Worm (Caenorhabditis elegans): ENCODE results near the gene glr-6.

Gene glr-6

ce11 chrX:6844394-6845072, 4.0 kb upstream of the glr-6 start, which contains the start of gene C53B7.3:
TSS of gene C53B7.3 (plus strand) at chrX:6844755.
- TF ChIP-seq nhr-76 (tag; optimal IDR thresholded peaks at IDR 0.05) (no peak), pha-4 (tag; optimal IDR thresholded peaks at IDR 0.05) (peak; percentile 4)

DNA sequence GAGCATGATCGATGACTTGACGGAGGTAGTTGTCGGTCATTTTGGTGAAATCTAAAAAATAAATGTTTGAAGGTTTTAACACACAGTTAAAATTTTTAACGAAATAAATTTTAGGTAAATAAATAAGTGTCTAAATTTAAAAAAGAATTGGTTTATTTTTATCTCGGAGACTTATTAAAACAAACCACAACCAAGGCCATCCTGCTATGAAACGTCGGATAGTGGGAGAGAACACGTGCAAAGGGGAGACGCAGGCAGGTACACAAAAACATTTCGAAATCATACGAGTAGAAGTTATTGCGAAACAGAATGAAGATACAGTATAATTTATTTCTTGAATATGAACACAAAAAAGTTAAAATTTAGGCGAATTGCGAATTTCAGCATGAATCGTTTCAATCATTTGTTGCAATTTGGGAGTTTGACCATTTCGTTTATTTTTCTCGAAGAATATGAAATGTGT, 4.4 kb downstream of the glr-6 start, which contains the start of gene F41B4.3:
Gene F41B4.3, minus strand, starts transcription at position 51 of the 463 bp plus-strand sequence.
- no peak for TF ChIP-seq drap-1 (GFP tag; optimal IDR thresholded peaks at IDR 0.05)
- TF ChIP-seq unc-62 (GFP tag; optimal IDR thresholded peaks at IDR 0.05) = no peak
- no peak for TF ChIP-seq blmp-1 (tag; optimal IDR thresholded peaks at IDR 0.05)
- TF ChIP-seq ceh-43 (GFP tag; optimal IDR thresholded peaks at IDR 0.05) = no peak
- TF ChIP-seq sem-2 (GFP tag; optimal IDR thresholded peaks at IDR 0.05) = no peak
- TF ChIP-seq elt-3 (tag; optimal IDR thresholded peaks at IDR 0.05) = no peak
- TF ChIP-seq nhr-76 (tag; optimal IDR thresholded peaks at IDR 0.05) = no peak
- TF ChIP-seq ham-2 (GFP tag; optimal IDR thresholded peaks at IDR 0.05) = no peak
- TF ChIP-seq lin-13 (tag; optimal IDR thresholded peaks at IDR 0.05) = no peak
- TF ChIP-seq lin-32 (GFP tag; optimal IDR thresholded peaks at IDR 0.05) = no peak
- no peak for TF ChIP-seq ceh-39 (tag; optimal IDR thresholded peaks at IDR 0.05)
- no peak for TF ChIP-seq tbx-8 (GFP tag; optimal IDR thresholded peaks at IDR 0.05)
- no peak for TF ChIP-seq flh-1 (GFP tag; optimal IDR thresholded peaks at IDR 0.05)
- no peak for TF ChIP-seq snpc-4 (tag; optimal IDR thresholded peaks at IDR 0.05)

DNA sequence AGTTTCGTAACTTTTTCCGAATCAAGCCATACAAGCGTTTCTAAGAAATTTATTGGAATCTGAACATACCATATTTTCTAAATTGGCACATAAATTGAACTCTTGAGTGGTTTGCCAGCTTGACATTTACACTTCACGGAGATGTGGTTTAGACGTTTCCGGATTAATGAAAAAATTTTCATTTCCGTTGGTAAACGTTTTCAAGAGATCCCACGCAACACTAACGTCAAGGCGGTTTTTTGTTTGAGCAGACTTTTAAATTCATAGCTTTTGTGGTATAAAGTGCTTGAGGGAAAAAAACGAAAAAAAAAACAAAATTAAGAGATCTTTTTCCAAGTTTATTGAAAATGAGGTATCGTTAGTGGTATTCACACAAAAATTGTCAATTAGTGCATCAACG, 5.4 kb downstream of the glr-6 start, which contains the start of gene F41B4.2:
Gene F41B4.2, minus strand, starts transcription at position 101 of the 400 bp plus-strand sequence.
- TF ChIP-seq hlh-1 (tag; optimal IDR thresholded peaks at IDR 0.05) (no peak), mls-2 (tag; optimal IDR thresholded peaks at IDR 0.05) (no peak), sptf-1 (tag; optimal IDR thresholded peaks at IDR 0.05) (no peak), blmp-1 (tag; optimal IDR thresholded peaks at IDR 0.05) (no peak), ham-2 (GFP tag; optimal IDR thresholded peaks at IDR 0.05) (no peak), ceh-83 (GFP tag; optimal IDR thresholded peaks at IDR 0.05) (no peak), mep-1 (tag; optimal IDR thresholded peaks at IDR 0.05) (no peak), drap-1 (GFP tag; optimal IDR thresholded peaks at IDR 0.05) (no peak), nhr-28 (tag; optimal IDR thresholded peaks at IDR 0.05) (no peak), zip-8 (tag; optimal IDR thresholded peaks at IDR 0.05) (no peak), elt-3 (tag; optimal IDR thresholded peaks at IDR 0.05) (no peak), pha-4 (tag; optimal IDR thresholded peaks at IDR 0.05) (no peak)

- TF ChIP-seq lsy-2 (tag; optimal IDR thresholded peaks at IDR 0.05) (no peak), hlh-1 (tag; optimal IDR thresholded peaks at IDR 0.05) (peak; percentile 42), tbx-8 (GFP tag; optimal IDR thresholded peaks at IDR 0.05) (no peak), ham-2 (GFP tag; optimal IDR thresholded peaks at IDR 0.05) (no peak)
These were observed 14.7 kb downstream of the glr-6 start, which contains the start of gene F41B4.1 for ce11 chrX:6825840-6826239. TSS of gene F41B4.1 (minus strand) at chrX:6825862.

ce11 chrX:6823218-6823979, 17.1 kb downstream of the glr-6 start, which contains the start of gene gei-15:
TSS of gene gei-15 (minus strand) at chrX:6823268.
- TF ChIP-seq ceh-39 (tag; optimal IDR thresholded peaks at IDR 0.05) (no peak), hlh-1 (tag; optimal IDR thresholded peaks at IDR 0.05) (peak; percentile 82)

DNA sequence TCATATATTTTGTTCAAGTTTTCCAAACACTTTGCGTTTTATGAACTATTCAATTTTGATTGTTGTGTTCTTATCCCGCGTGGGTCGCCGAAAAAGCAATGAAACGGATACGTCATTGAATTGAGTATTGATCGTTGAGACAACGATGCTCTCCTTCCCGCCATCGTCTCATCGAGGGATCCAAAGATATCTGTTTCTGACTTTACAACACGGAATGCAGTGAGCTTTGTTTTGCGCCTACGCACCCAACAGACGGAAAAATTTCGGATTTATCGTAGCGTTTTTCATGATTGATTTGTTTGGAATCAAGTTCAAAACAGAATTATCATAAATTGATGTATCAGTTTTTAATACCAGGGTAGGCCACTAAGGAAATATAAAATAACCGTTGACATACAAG, 18.0 kb downstream of the glr-6 start:
- TF ChIP-seq lin-13 (tag; optimal IDR thresholded peaks at IDR 0.05) (no peak), mls-2 (tag; optimal IDR thresholded peaks at IDR 0.05) (no peak), unc-62 (GFP tag; optimal IDR thresholded peaks at IDR 0.05) (no peak), cnd-1 (tag; optimal IDR thresholded peaks at IDR 0.05) (no peak), ceh-83 (GFP tag; optimal IDR thresholded peaks at IDR 0.05) (no peak), nhr-76 (tag; optimal IDR thresholded peaks at IDR 0.05) (no peak), unc-120 (tag; optimal IDR thresholded peaks at IDR 0.05; ENCODE audit: poor library complexity, severe bottlenecking) (peak; percentile 21), hlh-1 (tag; optimal IDR thresholded peaks at IDR 0.05) (peak; percentile 74), flh-1 (GFP tag; optimal IDR thresholded peaks at IDR 0.05) (no peak), unc-39 (tag; optimal IDR thresholded peaks at IDR 0.05) (no peak)
